Fruit fly (Drosophila melanogaster) whole organism, prepupa: ENCODE data around the gene Orp8.

Experiments used
- Blimp-1 ChIP-seq: fragments of 200-800 bp; sonication (Bioruptor generic); optimal IDR thresholded peaks from 3 replicates; lab custom pipeline; 2017; ENCODE audit warnings: missing biosample characterization, missing genetic modification characterization, mild to moderate bottlenecking, moderate library complexity, missing genetic modification reagents
- CG10669 ChIP-seq: fragments of 200-800 bp; sonication (Bioruptor generic); optimal IDR thresholded peaks from 3 replicates; lab custom pipeline; 2018; ENCODE audit warnings: missing biosample characterization, mild to moderate bottlenecking, missing genetic modification characterization, moderate library complexity
- CG11294 ChIP-seq: fragments of 200-800 bp; sonication (Bioruptor generic); IDR thresholded peaks from 2 replicates; pipeline ENCODE4 v1.3.6; 2022; ENCODE audit warnings: missing biosample characterization, missing genetic modification characterization
- CG16779 ChIP-seq: fragments of 200-800 bp; sonication (Bioruptor generic); optimal IDR thresholded peaks from 3 replicates; lab custom pipeline; 2017; ENCODE audit warnings: missing biosample characterization, mild to moderate bottlenecking, missing genetic modification characterization
- CG8119 ChIP-seq: fragments of 200-800 bp; sonication (Bioruptor generic); IDR thresholded peaks from 3 replicates; pipeline ENCODE4 v1.3.6; 2022; ENCODE audit warnings: missing biosample characterization, missing genetic modification characterization
- Hr39 ChIP-seq: fragments of 200-800 bp; sonication (Bioruptor generic); optimal IDR thresholded peaks from 2 replicates; lab custom pipeline; 2016; ENCODE audit warnings: missing biosample characterization, missing genetic modification characterization
- Lpt ChIP-seq: fragments of 200-800 bp; sonication (Bioruptor generic); optimal IDR thresholded peaks from 3 replicates; lab custom pipeline; 2016; ENCODE audit warnings: missing biosample characterization, missing genetic modification characterization
- cyc ChIP-seq: fragments of 200-800 bp; sonication (Bioruptor generic); optimal IDR thresholded peaks from 3 replicates; lab custom pipeline; 2016; ENCODE audit warnings: missing biosample characterization, missing genetic modification characterization

DNA sequence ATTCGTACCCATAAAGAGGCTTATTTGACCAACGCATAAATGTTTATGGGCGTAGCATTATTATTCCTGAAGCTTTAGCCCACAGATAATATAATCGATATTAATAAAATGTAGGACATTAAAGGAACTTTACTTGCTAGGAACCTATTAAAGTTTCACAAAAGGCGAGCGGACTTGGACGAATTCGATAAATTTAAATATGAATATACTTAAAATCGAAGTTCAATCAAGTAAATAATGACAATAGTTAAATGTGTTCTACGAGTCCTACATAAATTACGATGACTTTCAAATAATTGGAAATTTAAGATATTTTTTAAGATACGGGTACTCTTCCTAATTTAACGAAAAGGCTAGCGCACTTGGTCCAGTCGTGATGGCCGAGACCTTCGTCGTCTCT, 17.6 kb upstream of the Orp8 start:
- TF ChIP-seq Lpt (GFP tag; lab: Kevin White, UChicago) (no peak), CG10669 (GFP tag; lab: Kevin White, UChicago) (peak; percentile 36), CG11294 (no peak), cyc (GFP tag; lab: Kevin White, UChicago) (no peak), CG8119 (GFP tag; lab: Robert Waterston, UW) (no peak), Hr39 (no peak), CG16779 (tag; lab: Kevin White, UChicago) (no peak), Blimp-1 (GFP tag; lab: Kevin White, UChicago) (no peak)
